Worm (Caenorhabditis elegans) whole organism, L3 larva: ENCODE measurements around the gene ZK856.14.

ENCODE experiments used
- aly-2 ChIP-seq: fragments of 150-350 bp; optimal IDR thresholded peaks from 2 replicates; lab custom pipeline; 2014; ENCODE audit warnings: missing biosample characterization, missing genetic modification characterization
- ceh-82 ChIP-seq: fragments of 150-350 bp; optimal IDR thresholded peaks from 2 replicates; lab custom pipeline; 2014; ENCODE audit warnings: missing biosample characterization, missing genetic modification characterization
- daf-12 ChIP-seq: fragments of 150-350 bp; optimal IDR thresholded peaks from 2 replicates; lab custom pipeline; 2014; ENCODE audit warnings: missing biosample characterization, missing genetic modification reagents, missing genetic modification characterization
- egl-27 ChIP-seq: sonication (generic microtip); optimal IDR thresholded peaks from 4 replicates; lab custom pipeline; 2017; ENCODE audit warnings: missing biosample characterization, missing genetic modification reagents, missing genetic modification characterization
- nhr-25 ChIP-seq: sonication (generic microtip); optimal IDR thresholded peaks from 2 replicates; lab custom pipeline; 2017; ENCODE audit warnings: missing biosample characterization, missing genetic modification characterization
- nhr-77 ChIP-seq: fragments of 150-350 bp; optimal IDR thresholded peaks from 2 replicates; lab custom pipeline; 2014; ENCODE audit warnings: missing biosample characterization, missing genetic modification characterization
- sea-2 ChIP-seq: fragments of 150-350 bp; sonication (generic microtip); optimal IDR thresholded peaks from 4 replicates; lab custom pipeline; 2014; ENCODE audit warnings: missing biosample characterization, missing genetic modification reagents, missing genetic modification characterization
- tbx-2 ChIP-seq: sonication (generic microtip); optimal IDR thresholded peaks from 2 replicates; lab custom pipeline; 2016; ENCODE audit warnings: mild to moderate bottlenecking, missing genetic modification characterization, missing compliant biosample characterization
- unc-39 ChIP-seq: sonication (generic microtip); optimal IDR thresholded peaks from 4 replicates; lab custom pipeline; 2017; ENCODE audit warnings: missing biosample characterization, missing genetic modification characterization
- zag-1 ChIP-seq: fragments of 150-350 bp; optimal IDR thresholded peaks from 2 replicates; lab custom pipeline; 2014; ENCODE audit warnings: missing biosample characterization, missing genetic modification characterization

- TF ChIP-seq unc-39 (tag; lab: Kevin White, UChicago) (no peak), egl-27 (tag; lab: Kevin White, UChicago) (no peak), ceh-82 (tag; lab: Kevin White, UChicago) (no peak), daf-12 (tag; lab: Kevin White, UChicago) (no peak), nhr-25 (tag; lab: Kevin White, UChicago) (no peak), sea-2 (GFP tag; lab: Kevin White, UChicago) (no peak), aly-2 (tag; lab: Kevin White, UChicago) (no peak), nhr-77 (no peak), zag-1 (tag; lab: Kevin White, UChicago) (no peak), tbx-2 (no peak)
Measured at ce11 chrV:10220605-10221004, 3.8 kb downstream of the ZK856.14 start, which contains the start of gene C12D8.13.
